Fruit fly (Drosophila melanogaster): ENCODE measurements around the gene Qsox4.

Gene Qsox4

dm6 chr3R:23694579-23695033 lies 8.0 kb upstream of the Qsox4 start, which contains the start of gene CG10254 (continued):
- no peak for TF ChIP-seq CG3281 (GFP tag; optimal IDR thresholded peaks at IDR 0.05)
- no peak for TF ChIP-seq CG16813 (GFP tag; IDR thresholded peaks at IDR 0.05; ENCODE audit: partially characterized antibody)
- TF ChIP-seq Doc3 (GFP tag; IDR thresholded peaks at IDR 0.05; ENCODE audit: partially characterized antibody): no peak
- no peak for TF ChIP-seq zen2 (GFP tag; IDR thresholded peaks at IDR 0.05; ENCODE audit: partially characterized antibody)
- TF ChIP-seq pum (GFP tag; optimal IDR thresholded peaks at IDR 0.05): no peak
- no peak for TF ChIP-seq ab (GFP tag; optimal IDR thresholded peaks at IDR 0.05)
- no peak for TF ChIP-seq pfk (GFP tag; optimal IDR thresholded peaks at IDR 0.05)
- TF ChIP-seq CG4617 (GFP tag; optimal IDR thresholded peaks at IDR 0.05; ENCODE audit: borderline replicate concordance): peak; percentile 52
- no peak for TF ChIP-seq CG7372 (GFP tag; IDR thresholded peaks at IDR 0.05)
- peak; percentile 30 for TF ChIP-seq CG14710 (tag; optimal IDR thresholded peaks at IDR 0.05)
- no peak for TF ChIP-seq vnd (GFP tag; IDR thresholded peaks at IDR 0.05; ENCODE audit: partially characterized antibody)
- TF ChIP-seq sim (GFP tag; IDR thresholded peaks at IDR 0.05): no peak
- no peak for TF ChIP-seq Dip2 (GFP tag; IDR thresholded peaks at IDR 0.05)
- peak; percentile 57 for TF ChIP-seq Myb (GFP tag; optimal IDR thresholded peaks at IDR 0.05)
- no peak for TF ChIP-seq wdn (GFP tag; IDR thresholded peaks at IDR 0.05)
- peak; percentile 48 for TF ChIP-seq MBD-R2 (GFP tag; IDR thresholded peaks at IDR 0.05)
- TF ChIP-seq CG13894 (tag; optimal IDR thresholded peaks at IDR 0.05): no peak
- TF ChIP-seq dysf (GFP tag; IDR thresholded peaks at IDR 0.05): no peak
- no peak for TF ChIP-seq Fer1 (GFP tag; optimal IDR thresholded peaks at IDR 0.05)
- TF ChIP-seq ase (GFP tag; IDR thresholded peaks at IDR 0.05): no peak
- no peak for TF ChIP-seq CG8924 (tag; optimal IDR thresholded peaks at IDR 0.05)
- TF ChIP-seq CG5245 (GFP tag; optimal IDR thresholded peaks at IDR 0.05): no peak
- TF ChIP-seq Hr51 (GFP tag; optimal IDR thresholded peaks at IDR 0.05): no peak
- peak; percentile 35 for TF ChIP-seq CG12659 (GFP tag; optimal IDR thresholded peaks at IDR 0.05)
- TF ChIP-seq Nf-YA (GFP tag; IDR thresholded peaks at IDR 0.05): no peak
- no peak for TF ChIP-seq sc (optimal IDR thresholded peaks at IDR 0.05)
- TF ChIP-seq sc (GFP tag; optimal IDR thresholded peaks at IDR 0.05): no peak
- TF ChIP-seq CG2116 (GFP tag; optimal IDR thresholded peaks at IDR 0.05): peak; percentile 2
- TF ChIP-seq B-H2 (GFP tag; optimal IDR thresholded peaks at IDR 0.05): no peak
- TF ChIP-seq Mes4 (GFP tag; optimal IDR thresholded peaks at IDR 0.05): no peak
- TF ChIP-seq Fer2 (tag; optimal IDR thresholded peaks at IDR 0.05): no peak
- no peak for TF ChIP-seq hth (optimal IDR thresholded peaks at IDR 0.05)
- TF ChIP-seq so (GFP tag; IDR thresholded peaks at IDR 0.05): no peak
- no peak for TF ChIP-seq CG2120 (GFP tag; optimal IDR thresholded peaks at IDR 0.05)
- TF ChIP-seq B-H1 (GFP tag; IDR thresholded peaks at IDR 0.05): no peak
- no peak for TF ChIP-seq H15 (GFP tag; IDR thresholded peaks at IDR 0.05)
- no peak for TF ChIP-seq Dll (GFP tag; IDR thresholded peaks at IDR 0.05; ENCODE audit: partially characterized antibody)
- TF ChIP-seq scrt (GFP tag; optimal IDR thresholded peaks at IDR 0.05): no peak
- TF ChIP-seq Atf3 (GFP tag; optimal IDR thresholded peaks at IDR 0.05): no peak
- no peak for TF ChIP-seq CG11247 (GFP tag; IDR thresholded peaks at IDR 0.05)
- no peak for TF ChIP-seq fu2 (GFP tag; optimal IDR thresholded peaks at IDR 0.05)
- no peak for TF ChIP-seq mld (GFP tag; IDR thresholded peaks at IDR 0.05; ENCODE audit: partially characterized antibody)
- no peak for TF ChIP-seq otp (GFP tag; IDR thresholded peaks at IDR 0.05)
- TF ChIP-seq CG9727 (GFP tag; optimal IDR thresholded peaks at IDR 0.05): no peak
- peak; percentile 87 for TF ChIP-seq gfzf (GFP tag; optimal IDR thresholded peaks at IDR 0.05)
- no peak for TF ChIP-seq ftz-f1 (GFP tag; optimal IDR thresholded peaks at IDR 0.05)
- no peak for TF ChIP-seq CG11560 (tag; IDR thresholded peaks at IDR 0.05)
- no peak for TF ChIP-seq run (tag; optimal IDR thresholded peaks at IDR 0.05)
- TF ChIP-seq maf-S (GFP tag; optimal IDR thresholded peaks at IDR 0.05): no peak
- no peak for TF ChIP-seq Atf-2 (GFP tag; optimal IDR thresholded peaks at IDR 0.05)
- no peak for TF ChIP-seq gt (GFP tag; IDR thresholded peaks at IDR 0.05)
- no peak for TF ChIP-seq CG32772 (GFP tag; IDR thresholded peaks at IDR 0.05)

All from whole organism, embryonic.